Worm (Caenorhabditis elegans) whole organism, mixed stage, embryonic: Measurements from ENCODE around the gene F44E2.6.
A peak's percentile ranks its signal among the peaks of the same experiment; 100 is the strongest.

Experiments
- M03D4.4 ChIP-seq: sonication (generic microtip); optimal IDR thresholded peaks from 2 replicates; lab custom pipeline; 2017; ENCODE audit warnings: mild to moderate bottlenecking, missing genetic modification characterization, missing compliant biosample characterization
- bed-3 ChIP-seq: fragments of 200-800 bp; sonication (Bioruptor generic); optimal IDR thresholded peaks from 3 replicates; lab custom pipeline; 2018; ENCODE audit warnings: mild to moderate bottlenecking, missing genetic modification characterization, moderate library complexity, missing compliant biosample characterization
- blmp-1 ChIP-seq: fragments of 150-350 bp; optimal IDR thresholded peaks from 2 replicates; lab custom pipeline; 2014; ENCODE audit warnings: missing biosample characterization, missing genetic modification characterization
- ceh-39 ChIP-seq: fragments of 150-350 bp; optimal IDR thresholded peaks from 2 replicates; lab custom pipeline; 2014; ENCODE audit warnings: missing biosample characterization, missing genetic modification characterization
- ceh-43 ChIP-seq: fragments of 200-800 bp; sonication (Bioruptor generic); optimal IDR thresholded peaks from 2 replicates; lab custom pipeline; 2018; ENCODE audit warnings: mild to moderate bottlenecking, missing genetic modification characterization, moderate library complexity, missing compliant biosample characterization
- ceh-83 ChIP-seq: fragments of 200-800 bp; sonication (Bioruptor generic); optimal IDR thresholded peaks from 2 replicates; lab custom pipeline; 2018; ENCODE audit warnings: mild to moderate bottlenecking, missing genetic modification characterization, missing compliant biosample characterization
- ces-1 ChIP-seq: fragments of 150-350 bp; optimal IDR thresholded peaks from 2 replicates; lab custom pipeline; 2014; ENCODE audit warnings: missing biosample characterization, missing genetic modification reagents, missing genetic modification characterization
- drap-1 ChIP-seq: fragments of 200-800 bp; sonication (Bioruptor generic); optimal IDR thresholded peaks from 3 replicates; lab custom pipeline; 2018; ENCODE audit warnings: mild to moderate bottlenecking, missing genetic modification characterization, missing compliant biosample characterization
- elt-3 ChIP-seq: fragments of 150-350 bp; optimal IDR thresholded peaks from 2 replicates; lab custom pipeline; 2014; ENCODE audit warnings: missing biosample characterization, missing genetic modification characterization
- ham-2 ChIP-seq: fragments of 200-800 bp; sonication (Bioruptor generic); optimal IDR thresholded peaks from 2 replicates; lab custom pipeline; 2018; ENCODE audit warnings: mild to moderate bottlenecking, missing genetic modification characterization, missing compliant biosample characterization
- hlh-1 ChIP-seq: fragments of 150-350 bp; optimal IDR thresholded peaks from 2 replicates; lab custom pipeline; 2014; ENCODE audit warnings: missing biosample characterization, missing genetic modification reagents, missing genetic modification characterization
- lin-13 ChIP-seq: fragments of 150-350 bp; optimal IDR thresholded peaks from 2 replicates; lab custom pipeline; 2014; ENCODE audit warnings: missing biosample characterization, missing genetic modification characterization
- lin-32 ChIP-seq: fragments of 200-800 bp; sonication (Bioruptor generic); optimal IDR thresholded peaks from 2 replicates; lab custom pipeline; 2018; ENCODE audit warnings: mild to moderate bottlenecking, missing genetic modification characterization, missing compliant biosample characterization
- lsy-2 ChIP-seq: fragments of 150-350 bp; optimal IDR thresholded peaks from 2 replicates; lab custom pipeline; 2014; ENCODE audit warnings: missing biosample characterization, missing genetic modification characterization
- mab-5 ChIP-seq: fragments of 150-350 bp; optimal IDR thresholded peaks from 2 replicates; lab custom pipeline; 2014; ENCODE audit warnings: missing biosample characterization, missing genetic modification characterization
- mep-1 ChIP-seq: fragments of 150-350 bp; optimal IDR thresholded peaks from 2 replicates; lab custom pipeline; 2017; ENCODE audit warnings: missing biosample characterization, missing genetic modification reagents, missing genetic modification characterization, inconsistent platforms
- mls-2 ChIP-seq: sonication (generic microtip); optimal IDR thresholded peaks from 2 replicates; lab custom pipeline; 2016; ENCODE audit warnings: mild to moderate bottlenecking, missing genetic modification characterization, moderate library complexity, missing compliant biosample characterization
- nhr-2 ChIP-seq: fragments of 150-350 bp; optimal IDR thresholded peaks from 2 replicates; lab custom pipeline; 2014; ENCODE audit warnings: missing biosample characterization, missing genetic modification characterization
- nhr-237 ChIP-seq: fragments of 150-350 bp; optimal IDR thresholded peaks from 2 replicates; lab custom pipeline; 2014; ENCODE audit warnings: missing biosample characterization, missing genetic modification characterization
- nhr-28 ChIP-seq: fragments of 150-350 bp; optimal IDR thresholded peaks from 2 replicates; lab custom pipeline; 2014; ENCODE audit warnings: missing biosample characterization, missing genetic modification characterization
- pha-4 ChIP-seq: fragments of 150-350 bp; optimal IDR thresholded peaks from 2 replicates; lab custom pipeline; 2018; ENCODE audit warnings: missing biosample characterization, missing genetic modification reagents, missing genetic modification characterization
- sem-2 ChIP-seq: fragments of 200-800 bp; sonication (Bioruptor generic); optimal IDR thresholded peaks from 2 replicates; lab custom pipeline; 2018; ENCODE audit warnings: mild to moderate bottlenecking, missing genetic modification characterization, missing compliant biosample characterization
- snpc-4 ChIP-seq: fragments of 150-350 bp; optimal IDR thresholded peaks from 2 replicates; lab custom pipeline; 2014; ENCODE audit warnings: missing biosample characterization, missing genetic modification characterization
- sptf-1 ChIP-seq: sonication (generic microtip); optimal IDR thresholded peaks from 2 replicates; lab custom pipeline; 2017; ENCODE audit warnings: mild to moderate bottlenecking, missing genetic modification characterization, moderate library complexity, missing compliant biosample characterization
- unc-120 ChIP-seq: sonication (generic microtip); optimal IDR thresholded peaks from 2 replicates; lab custom pipeline; 2017; ENCODE audit warnings: missing genetic modification characterization, missing compliant biosample characterization; ENCODE audit not compliant: poor library complexity, severe bottlenecking
- unc-62 ChIP-seq: fragments of 150-350 bp; optimal IDR thresholded peaks from 2 replicates; lab custom pipeline; 2014; ENCODE audit warnings: missing biosample characterization, missing genetic modification reagents, missing genetic modification characterization
- zip-8 ChIP-seq: fragments of 150-350 bp; optimal IDR thresholded peaks from 2 replicates; lab custom pipeline; 2014; ENCODE audit warnings: missing biosample characterization, missing genetic modification characterization
- ztf-11 ChIP-seq: fragments of 150-350 bp; optimal IDR thresholded peaks from 2 replicates; lab custom pipeline; 2014; ENCODE audit warnings: missing biosample characterization, missing genetic modification characterization

Gene F44E2.6

DNA sequence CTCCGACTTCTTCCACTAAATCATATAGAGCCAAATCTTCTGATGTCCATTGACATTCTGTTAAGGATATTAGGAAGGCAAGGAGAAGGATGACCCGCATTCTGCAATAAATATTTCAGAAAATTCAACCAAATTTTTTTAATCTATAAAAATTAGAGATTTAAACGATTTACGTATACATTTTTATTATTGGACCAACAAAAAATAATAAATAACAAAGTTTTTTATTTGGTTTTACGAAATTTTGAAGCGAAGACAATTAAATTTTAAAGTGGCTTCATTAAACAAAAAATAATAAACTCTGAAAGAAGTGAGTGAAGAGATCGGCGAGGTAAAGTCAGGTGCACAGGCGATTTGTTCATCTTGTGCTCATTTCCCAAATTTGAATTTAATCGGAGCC lies 17.9 kb downstream of the F44E2.6 start, which contains the start of gene F54F2.9:
TSS of gene F54F2.9 (minus strand) at position 101 of the 400 bp plus-strand sequence.
- TF ChIP-seq bed-3 = no peak
- TF ChIP-seq ztf-11 = no peak
- no peak for TF ChIP-seq nhr-28 (tag; lab: Kevin White, UChicago)

DNA sequence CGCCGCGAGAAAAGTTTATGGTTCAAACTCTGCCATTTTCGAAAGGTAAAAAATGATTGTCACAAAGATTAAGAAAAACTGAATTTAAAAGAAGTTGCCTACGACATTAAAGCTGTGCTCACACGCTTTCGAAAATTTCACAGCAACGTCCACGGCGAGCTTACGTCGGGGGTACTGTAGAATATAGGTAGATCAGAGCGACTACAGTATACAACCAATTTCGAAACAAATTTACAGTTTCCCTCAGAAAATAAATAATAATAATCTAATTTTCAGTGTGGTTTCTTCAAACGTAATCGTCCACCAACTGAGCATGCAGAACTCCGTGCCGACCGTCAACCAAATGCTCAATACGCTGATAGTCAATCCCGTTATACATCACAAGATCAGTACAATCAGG lies 20.5 kb downstream of the F44E2.6 start:
- no peak for TF ChIP-seq elt-3
- TF ChIP-seq sem-2 (GFP tag; lab: Kevin White, UChicago) = no peak
- TF ChIP-seq ham-2 (GFP tag; lab: Kevin White, UChicago) = no peak

DNA sequence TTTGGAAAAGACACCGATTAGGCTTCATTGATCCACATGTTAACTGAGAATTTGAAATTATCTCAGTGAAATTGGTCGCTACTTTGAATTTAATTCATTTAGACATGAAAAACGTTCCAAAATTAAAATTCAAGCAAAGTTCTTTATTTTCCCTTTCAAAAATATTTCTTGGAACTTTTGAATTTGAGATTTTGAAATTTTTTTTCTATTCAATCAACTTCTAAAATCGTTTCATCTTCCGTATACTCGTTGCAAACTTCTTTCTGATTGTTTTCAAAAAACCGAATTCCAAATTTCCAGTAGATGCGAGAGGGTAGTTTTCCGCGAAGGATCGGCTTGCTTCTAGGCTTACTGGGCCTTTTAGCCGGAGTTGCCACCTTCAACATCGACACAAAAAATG lies 26.4 kb downstream of the F44E2.6 start, which contains the start of gene pat-2:
TSS of gene pat-2 (plus strand) at position 301 of the 400 bp plus-strand sequence.
- no peak for TF ChIP-seq drap-1 (GFP tag; lab: Kevin White, UChicago)
- TF ChIP-seq pha-4 (tag; lab: Kevin White, UChicago) = no peak
- TF ChIP-seq snpc-4 = no peak
- TF ChIP-seq blmp-1 (tag; lab: Kevin White, UChicago) = no peak
- TF ChIP-seq lin-13 (tag; lab: Kevin White, UChicago) = no peak
- no peak for TF ChIP-seq elt-3
- no peak for TF ChIP-seq ceh-83 (GFP tag; lab: Kevin White, UChicago)
- no peak for TF ChIP-seq lin-32 (GFP tag; lab: Kevin White, UChicago)
- no peak for TF ChIP-seq unc-120
- TF ChIP-seq nhr-28 (tag; lab: Kevin White, UChicago) = no peak
- TF ChIP-seq mls-2 = no peak
- no peak for TF ChIP-seq M03D4.4 (tag; lab: Kevin White, UChicago)

DNA sequence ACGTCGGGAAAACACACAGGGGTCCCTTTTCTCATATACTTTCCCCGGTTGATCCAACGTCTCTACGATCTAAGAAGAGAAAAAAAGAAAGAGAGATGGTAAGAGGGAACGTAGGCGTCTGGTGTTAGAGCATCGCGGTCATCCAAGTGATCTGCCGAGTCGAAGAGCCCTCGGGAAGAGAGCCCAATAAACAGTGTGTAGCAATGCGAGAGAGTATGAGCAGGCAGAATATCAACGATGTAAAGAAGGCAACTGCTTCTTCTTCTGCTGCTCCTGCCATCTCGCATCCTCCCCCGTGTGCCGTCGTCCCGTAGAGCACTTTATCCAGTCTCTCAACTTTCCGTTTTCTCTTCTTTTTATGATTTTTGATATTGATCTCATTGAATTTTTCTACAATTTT lies 29.3 kb downstream of the F44E2.6 start:
- no peak for TF ChIP-seq sptf-1
- TF ChIP-seq unc-62 (GFP tag; lab: Kevin White, UChicago) = peak; percentile 37
- TF ChIP-seq hlh-1 (tag; lab: Kevin White, UChicago) = peak; percentile 90
- TF ChIP-seq unc-120 = peak; percentile 74
- TF ChIP-seq lin-13 (tag; lab: Kevin White, UChicago) = no peak
- no peak for TF ChIP-seq ceh-43 (GFP tag; lab: Kevin White, UChicago)
- TF ChIP-seq nhr-2 (tag; lab: Kevin White, UChicago) = no peak
- no peak for TF ChIP-seq ceh-83 (GFP tag; lab: Kevin White, UChicago)
- TF ChIP-seq ztf-11 = no peak
- no peak for TF ChIP-seq nhr-28 (tag; lab: Kevin White, UChicago)
- no peak for TF ChIP-seq snpc-4
- TF ChIP-seq, all 35 proteins: peak for 3

- TF ChIP-seq snpc-4 = no peak
- TF ChIP-seq lin-13 (tag; lab: Kevin White, UChicago) = no peak
- peak; percentile 98 for TF ChIP-seq ces-1 (GFP tag; lab: Kevin White, UChicago)
- no peak for TF ChIP-seq blmp-1 (tag; lab: Kevin White, UChicago)
- TF ChIP-seq zip-8 = peak; percentile 76
- TF ChIP-seq bed-3 = no peak
- TF ChIP-seq ceh-83 (GFP tag; lab: Kevin White, UChicago) = no peak
- no peak for TF ChIP-seq unc-120
- TF ChIP-seq drap-1 (GFP tag; lab: Kevin White, UChicago) = no peak
- TF ChIP-seq mab-5 (tag; lab: Kevin White, UChicago) = no peak
These were observed 33.9 kb downstream of the F44E2.6 start for ce11 chrIII:8811111-8811510.

- TF ChIP-seq pha-4 (tag; lab: Kevin White, UChicago) (peak; percentile 62), mab-5 (tag; lab: Kevin White, UChicago) (no peak), lsy-2 (tag; lab: Kevin White, UChicago) (peak; percentile 66), ham-2 (GFP tag; lab: Kevin White, UChicago) (no peak), unc-62 (GFP tag; lab: Kevin White, UChicago) (no peak), ceh-43 (GFP tag; lab: Kevin White, UChicago) (no peak), hlh-1 (tag; lab: Kevin White, UChicago) (peak; percentile 98), ces-1 (GFP tag; lab: Kevin White, UChicago) (peak; percentile 88), ceh-39 (tag; lab: Kevin White, UChicago) (no peak), sptf-1 (no peak), mep-1 (tag; lab: Kevin White, UChicago) (peak; percentile 77), blmp-1 (tag; lab: Kevin White, UChicago) (no peak), nhr-237 (peak; percentile 63), sem-2 (GFP tag; lab: Kevin White, UChicago) (no peak)
These were observed 35.6 kb downstream of the F44E2.6 start, which contains the start of gene prx-19 for ce11 chrIII:8809245-8809971. prx-19 (minus strand) TSS chrIII:8809295.
